Fruit fly (Drosophila melanogaster): ENCODE measurements around the gene CG10366.

The CG10366 gene

dm6 chr2L:19583926-19584392 is at the start of gene CG10366, which contains the start of gene PCNA2 (continued):
- TF ChIP-seq slp2 (GFP tag; optimal IDR thresholded peaks at IDR 0.05), result peak; percentile 64
- TF ChIP-seq CG8281 (tag; optimal IDR thresholded peaks at IDR 0.05), result peak; percentile 27
- peak; percentile 64 for TF ChIP-seq CG32532 (GFP tag; IDR thresholded peaks at IDR 0.05)
- peak; percentile 57; the same call in 1 of the 3 replicates for TF ChIP-seq Dbx (GFP tag; IDR thresholded peaks at IDR 0.05)
- TF ChIP-seq CG14965 (GFP tag; optimal IDR thresholded peaks at IDR 0.05; ENCODE audit: borderline replicate concordance), result no peak
- TF ChIP-seq Usf (GFP tag; optimal IDR thresholded peaks at IDR 0.05), result no peak
- no peak for TF ChIP-seq Hmx (GFP tag; optimal IDR thresholded peaks at IDR 0.05)
- peak; percentile 78 for TF ChIP-seq ind (GFP tag; optimal IDR thresholded peaks at IDR 0.05)
- TF ChIP-seq CG11456 (GFP tag; IDR thresholded peaks at IDR 0.05), result peak; percentile 60; the same call in 1 of the 3 replicates
- TF ChIP-seq mirr (GFP tag; optimal IDR thresholded peaks at IDR 0.05), result peak; percentile 60
- peak; percentile 96 for TF ChIP-seq Ets65A (GFP tag)
- TF ChIP-seq onecut (GFP tag; IDR thresholded peaks at IDR 0.05), result no peak
- TF ChIP-seq CG11398 (GFP tag; optimal IDR thresholded peaks at IDR 0.05), result peak; percentile 26
- TF ChIP-seq CG4282 (GFP tag; optimal IDR thresholded peaks at IDR 0.05), result peak; percentile 57
- peak; percentile 50 to 61 for TF ChIP-seq chif (GFP tag; optimal IDR thresholded peaks at IDR 0.05)
- no peak for TF ChIP-seq kah (GFP tag; optimal IDR thresholded peaks at IDR 0.05)
- peak; percentile 70 for TF ChIP-seq CG34376 (GFP tag; optimal IDR thresholded peaks at IDR 0.05)
- TF ChIP-seq ERR (GFP tag; optimal IDR thresholded peaks at IDR 0.05), result peak; percentile 45
- TF ChIP-seq PHDP (tag; optimal IDR thresholded peaks at IDR 0.05), result peak; percentile 48
- TF ChIP-seq tap (tag; optimal IDR thresholded peaks at IDR 0.05), result peak; percentile 34
- TF ChIP-seq Awh (GFP tag; IDR thresholded peaks at IDR 0.05), result no peak
- TF ChIP-seq dysf (GFP tag; IDR thresholded peaks at IDR 0.05), result peak; percentile 44; the same call in 2 of the 3 replicates
- TF ChIP-seq Dfd (GFP tag; optimal IDR thresholded peaks at IDR 0.05), result no peak
- peak; percentile 78 for TF ChIP-seq gem (tag; optimal IDR thresholded peaks at IDR 0.05)
- peak; percentile 44 for TF ChIP-seq Ssrp (tag; optimal IDR thresholded peaks at IDR 0.05)
- no peak for TF ChIP-seq Kr (GFP tag; optimal IDR thresholded peaks at IDR 0.05)
- no peak for TF ChIP-seq D (optimal IDR thresholded peaks at IDR 0.05)
- peak; percentile 29 for TF ChIP-seq D (GFP tag; optimal IDR thresholded peaks at IDR 0.05)
- peak; percentile 62 for TF ChIP-seq dmrt11E (tag; optimal IDR thresholded peaks at IDR 0.05)
- TF ChIP-seq CG8089 (GFP tag; optimal IDR thresholded peaks at IDR 0.05), result peak; percentile 62
- TF ChIP-seq CG14441 (GFP tag; IDR thresholded peaks at IDR 0.05), result peak; percentile 46; the same call in 1 of the 2 replicates
- TF ChIP-seq nerfin-2 (GFP tag; IDR thresholded peaks at IDR 0.05; ENCODE audit: partially characterized antibody), result no peak
- TF ChIP-seq ara (GFP tag; IDR thresholded peaks at IDR 0.05), result peak; percentile 51; the same call in 1 of the 2 replicates
- no peak for TF ChIP-seq Sox100B (GFP tag; optimal IDR thresholded peaks at IDR 0.05)
- no peak for TF ChIP-seq CG6272 (GFP tag; IDR thresholded peaks at IDR 0.05)
- TF ChIP-seq CG15269 (tag; optimal IDR thresholded peaks at IDR 0.05), result peak; percentile 67
- no peak for TF ChIP-seq dan (GFP tag; IDR thresholded peaks at IDR 0.05)
- TF ChIP-seq Poxn (GFP tag; IDR thresholded peaks at IDR 0.05), result no peak
- TF ChIP-seq sisA (GFP tag; IDR thresholded peaks at IDR 0.05), result peak; percentile 44; the same call in 1 of the 2 replicates
- TF ChIP-seq eve (GFP tag; optimal IDR thresholded peaks at IDR 0.05), result no peak
- TF ChIP-seq inv (GFP tag; IDR thresholded peaks at IDR 0.05; ENCODE audit: partially characterized antibody), result peak; percentile 67; the same call in 1 of the 2 replicates
- peak; percentile 26 for TF ChIP-seq CG8388 (GFP tag; optimal IDR thresholded peaks at IDR 0.05)
- TF ChIP-seq exex (tag; optimal IDR thresholded peaks at IDR 0.05), result no peak
- no peak for TF ChIP-seq CG4360 (GFP tag; IDR thresholded peaks at IDR 0.05)
- TF ChIP-seq CG17385 (GFP tag; optimal IDR thresholded peaks at IDR 0.05), result peak; percentile 44
- TF ChIP-seq fru (optimal IDR thresholded peaks at IDR 0.05), result no peak
- TF ChIP-seq CG1233 (GFP tag; optimal IDR thresholded peaks at IDR 0.05), result peak; percentile 42
- no peak for TF ChIP-seq lov (optimal IDR thresholded peaks at IDR 0.05)
- no peak for TF ChIP-seq lov (GFP tag; IDR thresholded peaks at IDR 0.05)
- TF ChIP-seq CG10979 (tag; optimal IDR thresholded peaks at IDR 0.05), result peak; percentile 51
- TF ChIP-seq jigr1 (GFP tag; IDR thresholded peaks at IDR 0.05), result no peak
- TF ChIP-seq CG9876 (GFP tag; optimal IDR thresholded peaks at IDR 0.05), result peak; percentile 70

Data from whole organism, embryonic.